Worm (Caenorhabditis elegans) whole organism, late embryonic: ENCODE results near the gene R07B1.13.

Experiments used
- C38D4.7 ChIP-seq: fragments of 200-800 bp; sonication (Bioruptor generic); optimal IDR thresholded peaks from 2 replicates; lab custom pipeline; 2018; ENCODE audit warnings: mild to moderate bottlenecking, missing genetic modification characterization, moderate library complexity, missing compliant biosample characterization
- ama-1 ChIP-seq: fragments of 150-350 bp; optimal IDR thresholded peaks from 2 replicates; lab custom pipeline; 2014
- ceh-30 ChIP-seq: fragments of 150-350 bp; optimal IDR thresholded peaks from 2 replicates; lab custom pipeline; 2014; ENCODE audit warnings: missing biosample characterization, missing genetic modification characterization
- ceh-34 ChIP-seq: sonication (generic microtip); optimal IDR thresholded peaks from 2 replicates; lab custom pipeline; 2016; ENCODE audit warnings: mild to moderate bottlenecking, missing genetic modification characterization, missing compliant biosample characterization
- dve-1 ChIP-seq: sonication (generic microtip); optimal IDR thresholded peaks from 2 replicates; lab custom pipeline; 2017; ENCODE audit warnings: antibody characterized with exemption, mild to moderate bottlenecking, missing genetic modification characterization, missing compliant biosample characterization
- elt-2 ChIP-seq: sonication (generic microtip); optimal IDR thresholded peaks from 2 replicates; lab custom pipeline; 2016; ENCODE audit warnings: missing genetic modification reagents, missing genetic modification characterization, missing compliant biosample characterization
- lin-11 ChIP-seq: fragments of 200-800 bp; sonication (Bioruptor generic); optimal IDR thresholded peaks from 2 replicates; lab custom pipeline; 2018; ENCODE audit warnings: mild to moderate bottlenecking, missing genetic modification characterization, missing compliant biosample characterization
- pha-4 ChIP-seq: fragments of 150-350 bp; optimal IDR thresholded peaks from 2 replicates; lab custom pipeline; 2018; ENCODE audit warnings: missing biosample characterization, missing genetic modification reagents, missing genetic modification characterization
- rnt-1 ChIP-seq: sonication (generic microtip); optimal IDR thresholded peaks from 2 replicates; lab custom pipeline; 2016; ENCODE audit warnings: missing genetic modification characterization, missing compliant biosample characterization
- sox-2 ChIP-seq: fragments of 200-800 bp; sonication (Bioruptor generic); IDR thresholded peaks from 2 replicates; pipeline ENCODE4 v1.3.6; 2022; ENCODE audit warnings: missing genetic modification reagents, missing genetic modification characterization, missing compliant biosample characterization

DNA sequence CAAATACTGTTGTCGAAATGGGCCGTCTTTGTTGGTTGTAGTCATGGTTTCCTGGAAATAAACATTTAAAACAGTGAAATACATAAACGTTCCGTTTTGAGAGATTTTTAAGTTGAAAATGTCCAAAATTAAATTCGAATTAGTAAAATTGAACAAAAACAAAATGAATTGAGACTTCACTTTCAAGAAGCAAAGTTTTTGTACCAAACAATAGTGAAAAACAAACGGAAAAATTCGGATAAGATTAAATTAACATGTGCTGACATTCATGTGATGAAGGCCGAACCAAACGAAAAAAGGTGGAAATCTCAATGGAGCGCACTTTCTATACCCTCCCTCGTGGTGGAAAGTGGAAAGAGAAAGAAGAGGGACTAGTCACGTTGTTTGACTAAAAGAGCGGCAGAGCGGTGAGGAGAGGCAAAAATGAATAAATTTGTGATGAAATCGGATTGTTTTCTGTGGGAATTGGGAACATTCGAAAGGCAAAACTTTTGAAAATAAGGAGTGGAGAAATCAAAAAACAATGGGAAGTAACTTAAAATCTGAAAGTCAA is 31.6 kb upstream of the R07B1.13 start, which contains the start of gene ipla-2:
- no peak for TF ChIP-seq C38D4.7
- no peak for TF ChIP-seq ama-1 (lab: Kevin White, UChicago)
- no peak for TF ChIP-seq pha-4 (tag; lab: Kevin White, UChicago)
- no peak for TF ChIP-seq ceh-30 (tag; lab: Kevin White, UChicago)
- no peak for TF ChIP-seq dve-1 (tag; lab: Kevin White, UChicago)
- no peak for TF ChIP-seq ceh-34 (tag; lab: Kevin White, UChicago)
- TF ChIP-seq lin-11 (tag; lab: Kevin White, UChicago) = no peak
- no peak for TF ChIP-seq rnt-1 (tag; lab: Kevin White, UChicago)
- TF ChIP-seq sox-2 = no peak
- no peak for TF ChIP-seq elt-2 (tag; lab: Kevin White, UChicago)
